Fruit fly (Drosophila melanogaster): ENCODE results near the gene CG42558.

DNA sequence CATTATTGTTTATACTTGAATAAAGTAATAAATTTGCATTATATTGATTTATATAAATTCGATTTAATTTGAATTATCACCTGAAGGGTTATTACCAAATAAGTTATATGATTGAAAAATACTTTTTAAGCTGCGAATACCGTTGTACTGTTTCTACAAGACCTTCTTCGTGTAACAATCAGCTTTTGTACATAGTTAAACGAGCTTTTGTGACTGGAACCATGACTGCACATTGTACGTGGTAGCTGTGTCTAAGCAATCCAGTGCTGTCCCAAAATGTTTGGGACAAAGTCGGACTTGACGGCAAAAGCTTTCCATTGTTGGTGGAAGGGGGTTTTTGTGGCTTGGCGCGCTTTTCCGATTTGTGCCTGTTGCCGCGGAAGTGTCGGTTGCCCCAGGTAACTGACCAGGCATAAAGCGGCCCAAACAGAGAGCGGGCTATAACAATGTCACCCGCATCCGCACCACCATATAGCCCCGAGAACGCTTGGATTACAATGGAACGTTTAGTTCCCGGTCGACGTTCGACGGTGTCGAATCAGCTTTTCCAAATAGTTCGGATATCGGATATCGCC lies 25.4 kb upstream of the CG42558 start, which contains the start of gene CG31036:
- TF ChIP-seq CG8159 (tag; optimal IDR thresholded peaks at IDR 0.05) (no peak), fd96Ca (GFP tag; IDR thresholded peaks at IDR 0.05) (no peak)

Measured in whole organism, pupa.